Fruit fly (Drosophila melanogaster) whole organism, embryonic: Measurements from ENCODE around the gene Elp5.

Experiments
- Awh ChIP-seq: fragments of 200-800 bp; sonication (Bioruptor generic); IDR thresholded peaks from 2 replicates; pipeline ENCODE4, ENCODE4 v1.3.6; 2022; ENCODE audit warnings: missing biosample characterization, missing genetic modification characterization
- Blimp-1 ChIP-seq: fragments of 200-800 bp; sonication (Bioruptor generic); optimal IDR thresholded peaks from 3 replicates; lab custom pipeline; 2018; ENCODE audit warnings: missing biosample characterization, missing genetic modification characterization, mild to moderate bottlenecking, moderate library complexity, missing genetic modification reagents
- CG10267 ChIP-seq: fragments of 200-800 bp; sonication (Bioruptor generic); optimal IDR thresholded peaks from 2 replicates; lab custom pipeline; 2018; ENCODE audit warnings: missing biosample characterization, mild to moderate bottlenecking, missing genetic modification characterization, moderate library complexity
- CG10321 ChIP-seq: fragments of 200-800 bp; sonication (Bioruptor generic); IDR thresholded peaks from 2 replicates; pipeline ENCODE4 v1.3.6; 2022; ENCODE audit warnings: missing biosample characterization, missing genetic modification characterization
- CG10979 ChIP-seq: fragments of 200-800 bp; sonication (Bioruptor generic); optimal IDR thresholded peaks from 2 replicates; lab custom pipeline; 2018; ENCODE audit warnings: missing biosample characterization, mild to moderate bottlenecking, missing genetic modification characterization, moderate library complexity
- CG11085 ChIP-seq: fragments of 200-800 bp; sonication (Bioruptor generic); IDR thresholded peaks from 2 replicates; pipeline ENCODE4 v1.3.6; 2022; ENCODE audit warnings: missing biosample characterization, missing genetic modification characterization
- CG11456 ChIP-seq: fragments of 200-800 bp; sonication (Bioruptor generic); IDR thresholded peaks from 3 replicates; pipeline ENCODE4 v1.3.6; 2022; ENCODE audit warnings: missing biosample characterization, missing genetic modification characterization
- CG12236 ChIP-seq: fragments of 200-800 bp; sonication (Bioruptor generic); optimal IDR thresholded peaks from 2 replicates; lab custom pipeline; 2016; ENCODE audit warnings: missing biosample characterization, missing genetic modification characterization
- CG14710 ChIP-seq: fragments of 200-800 bp; sonication (Bioruptor generic); optimal IDR thresholded peaks from 3 replicates; lab custom pipeline; 2019; ENCODE audit warnings: missing biosample characterization, mild to moderate bottlenecking, missing genetic modification characterization, moderate library complexity
- CG15514 ChIP-seq: fragments of 200-800 bp; sonication (Bioruptor generic); optimal IDR thresholded peaks from 3 replicates; lab custom pipeline; 2017; ENCODE audit warnings: missing biosample characterization, missing genetic modification characterization, mild to moderate bottlenecking, moderate library complexity, missing genetic modification reagents
- CG15601 ChIP-seq: fragments of 200-800 bp; sonication (Bioruptor generic); optimal IDR thresholded peaks from 3 replicates; lab custom pipeline; 2019; ENCODE audit warnings: missing biosample characterization, mild to moderate bottlenecking, missing genetic modification characterization, moderate library complexity
- CG16813 ChIP-seq: fragments of 200-800 bp; sonication (Bioruptor generic); IDR thresholded peaks from 3 replicates; pipeline ENCODE4 v1.3.6; 2022; ENCODE audit warnings: missing biosample characterization, missing genetic modification characterization; ENCODE audit not compliant: partially characterized antibody
- CG16815 ChIP-seq: fragments of 200-800 bp; sonication (Bioruptor generic); optimal IDR thresholded peaks from 3 replicates; lab custom pipeline; 2017; ENCODE audit warnings: missing biosample characterization, mild to moderate bottlenecking, missing genetic modification characterization
- CG17829 ChIP-seq: fragments of 200-800 bp; optimal IDR thresholded peaks from 2 replicates; lab custom pipeline; 2019; ENCODE audit warnings: missing biosample characterization, mild to moderate bottlenecking, missing genetic modification characterization, moderate library complexity
- CG1792 ChIP-seq: fragments of 200-800 bp; sonication (Bioruptor generic); optimal IDR thresholded peaks from 2 replicates; lab custom pipeline; 2016; ENCODE audit warnings: missing biosample characterization, missing genetic modification characterization
- CG18262 ChIP-seq: fragments of 200-800 bp; optimal IDR thresholded peaks from 3 replicates; lab custom pipeline; 2019; ENCODE audit warnings: missing biosample characterization, mild to moderate bottlenecking, missing genetic modification characterization, moderate library complexity
- CG2116 ChIP-seq: fragments of 200-800 bp; sonication (Bioruptor generic); optimal IDR thresholded peaks from 3 replicates; lab custom pipeline; 2018; ENCODE audit warnings: missing biosample characterization, mild to moderate bottlenecking, missing genetic modification characterization
- CG2678 ChIP-seq: fragments of 200-800 bp; sonication (Bioruptor generic); optimal IDR thresholded peaks from 3 replicates; lab custom pipeline; 2019; ENCODE audit warnings: missing biosample characterization, mild to moderate bottlenecking, missing genetic modification characterization, moderate library complexity
- CG30020 ChIP-seq: fragments of 200-800 bp; optimal IDR thresholded peaks from 2 replicates; lab custom pipeline; 2019; ENCODE audit warnings: missing biosample characterization, mild to moderate bottlenecking, missing genetic modification characterization, moderate library complexity
- CG5953 ChIP-seq: fragments of 200-800 bp; sonication (Bioruptor generic); IDR thresholded peaks from 2 replicates; pipeline ENCODE4 v1.3.6; 2022; ENCODE audit warnings: missing biosample characterization, missing genetic modification characterization
- CG6765 ChIP-seq: fragments of 200-800 bp; sonication (Bioruptor generic); optimal IDR thresholded peaks from 3 replicates; lab custom pipeline; 2017; ENCODE audit warnings: missing biosample characterization, mild to moderate bottlenecking, missing genetic modification characterization
- Dad ChIP-seq: fragments of 200-800 bp; sonication (Bioruptor generic); optimal IDR thresholded peaks from 3 replicates; lab custom pipeline; 2016; ENCODE audit warnings: missing biosample characterization, missing genetic modification characterization
- Dip2 ChIP-seq: fragments of 200-800 bp; sonication (Bioruptor generic); IDR thresholded peaks from 2 replicates; pipeline ENCODE4 v1.3.6; 2022; ENCODE audit warnings: missing biosample characterization, missing genetic modification characterization
- Kr ChIP-seq: fragments of 200-800 bp; sonication (Bioruptor generic); optimal IDR thresholded peaks from 2 replicates; lab custom pipeline; 2017; ENCODE audit warnings: missing biosample characterization, mild to moderate bottlenecking, missing genetic modification characterization
- Nf-YA ChIP-seq: fragments of 200-800 bp; sonication (Bioruptor generic); IDR thresholded peaks from 2 replicates; pipeline ENCODE4 v1.3.6; 2022; ENCODE audit warnings: missing biosample characterization, missing genetic modification characterization
- Nf-YB ChIP-seq: fragments of 200-800 bp; sonication (Bioruptor generic); optimal IDR thresholded peaks from 3 replicates; lab custom pipeline; 2019; ENCODE audit warnings: missing biosample characterization, mild to moderate bottlenecking, missing genetic modification characterization, moderate library complexity
- Poxn ChIP-seq: fragments of 200-800 bp; sonication (Bioruptor generic); IDR thresholded peaks from 2 replicates; pipeline ENCODE4 v1.3.6; 2022; ENCODE audit warnings: missing biosample characterization, missing genetic modification characterization
- Sox100B ChIP-seq: fragments of 200-800 bp; sonication (Bioruptor generic); optimal IDR thresholded peaks from 3 replicates; lab custom pipeline; 2018; ENCODE audit warnings: missing biosample characterization, mild to moderate bottlenecking, missing genetic modification characterization
- TFAM ChIP-seq: fragments of 200-800 bp; sonication (Bioruptor generic); optimal IDR thresholded peaks from 2 replicates; lab custom pipeline; 2017; ENCODE audit warnings: missing biosample characterization, missing genetic modification characterization, inconsistent platforms
- Taf1 ChIP-seq: fragments of 200-800 bp; sonication (Bioruptor generic); IDR thresholded peaks from 2 replicates; pipeline ENCODE4 v1.3.6; 2022; ENCODE audit warnings: missing biosample characterization, missing genetic modification characterization
- ab ChIP-seq: fragments of 200-800 bp; sonication (Bioruptor generic); optimal IDR thresholded peaks from 2 replicates; lab custom pipeline; 2016; ENCODE audit warnings: missing biosample characterization, missing genetic modification characterization
- al ChIP-seq: fragments of 200-800 bp; sonication (Bioruptor generic); IDR thresholded peaks from 2 replicates; pipeline ENCODE4 v1.3.6; 2022; ENCODE audit warnings: missing biosample characterization, missing genetic modification characterization
- cato ChIP-seq: fragments of 200-800 bp; sonication (Bioruptor generic); optimal IDR thresholded peaks from 2 replicates; lab custom pipeline; 2016; ENCODE audit warnings: missing biosample characterization, missing genetic modification characterization, borderline replicate concordance
- dan ChIP-seq: fragments of 200-800 bp; sonication (Bioruptor generic); IDR thresholded peaks from 2 replicates; pipeline ENCODE4 v1.3.6; 2022; ENCODE audit warnings: missing biosample characterization, missing genetic modification characterization
- dpn ChIP-seq, 2 experiments: fragments of 200-800 bp; sonication (Bioruptor generic); optimal IDR thresholded peaks; 3 replicates each; lab custom pipeline; 2016; ENCODE audit warnings: missing biosample characterization in 2 of 2, missing genetic modification characterization in 2 of 2
- dysf ChIP-seq: fragments of 200-800 bp; sonication (Bioruptor generic); IDR thresholded peaks from 3 replicates; pipeline ENCODE4 v1.3.6; 2022; ENCODE audit warnings: missing biosample characterization, missing genetic modification characterization
- fru ChIP-seq: fragments of >200 bp; optimal IDR thresholded peaks from 2 replicates; lab custom pipeline; 2017
- h ChIP-seq: fragments of >200 bp; optimal IDR thresholded peaks from 2 replicates; lab custom pipeline; 2017
- jing ChIP-seq: fragments of 200-800 bp; sonication (Bioruptor generic); optimal IDR thresholded peaks from 2 replicates; lab custom pipeline; 2018; ENCODE audit warnings: missing biosample characterization, mild to moderate bottlenecking, missing genetic modification characterization
- knrl ChIP-seq: fragments of 200-800 bp; sonication (Bioruptor generic); IDR thresholded peaks from 3 replicates; pipeline ENCODE4 v1.3.6; 2022; ENCODE audit warnings: missing biosample characterization, missing genetic modification characterization; ENCODE audit not compliant: partially characterized antibody
- nerfin-2 ChIP-seq: fragments of 200-800 bp; sonication (Bioruptor generic); IDR thresholded peaks from 2 replicates; pipeline ENCODE4 v1.3.6; 2022; ENCODE audit warnings: missing biosample characterization, missing genetic modification characterization; ENCODE audit not compliant: partially characterized antibody
- pnt ChIP-seq: fragments of 200-800 bp; sonication (Bioruptor generic); optimal IDR thresholded peaks from 3 replicates; lab custom pipeline; 2016; ENCODE audit warnings: missing biosample characterization, missing genetic modification characterization
- pros ChIP-seq: fragments of 200-800 bp; sonication (Bioruptor generic); optimal IDR thresholded peaks from 3 replicates; lab custom pipeline; 2019; ENCODE audit warnings: missing biosample characterization, mild to moderate bottlenecking, missing genetic modification characterization, moderate library complexity
- salm ChIP-seq: fragments of 200-800 bp; sonication (Bioruptor generic); optimal IDR thresholded peaks from 2 replicates; lab custom pipeline; 2018; ENCODE audit warnings: missing biosample characterization, mild to moderate bottlenecking, missing genetic modification characterization
- scrt ChIP-seq: fragments of 200-800 bp; sonication (Bioruptor generic); optimal IDR thresholded peaks from 2 replicates; lab custom pipeline; 2018; ENCODE audit warnings: missing biosample characterization, mild to moderate bottlenecking, missing genetic modification characterization, moderate library complexity
- sd ChIP-seq: fragments of 200-800 bp; sonication (Bioruptor generic); optimal IDR thresholded peaks from 3 replicates; lab custom pipeline; 2018; ENCODE audit warnings: missing biosample characterization, mild to moderate bottlenecking, missing genetic modification characterization, moderate library complexity
- sim ChIP-seq: fragments of 200-800 bp; sonication (Bioruptor generic); IDR thresholded peaks from 2 replicates; pipeline ENCODE4 v1.3.6; 2022; ENCODE audit warnings: missing biosample characterization, missing genetic modification characterization
- sna ChIP-seq: fragments of 200-800 bp; sonication (Bioruptor generic); IDR thresholded peaks from 2 replicates; pipeline ENCODE4 v1.3.6; 2022; ENCODE audit warnings: missing biosample characterization, missing genetic modification characterization; ENCODE audit not compliant: partially characterized antibody
- stc ChIP-seq: fragments of 200-800 bp; sonication (Bioruptor generic); IDR thresholded peaks from 2 replicates; pipeline ENCODE4 v1.3.6; 2022; ENCODE audit warnings: missing biosample characterization, missing genetic modification characterization
- tap ChIP-seq: fragments of 200-800 bp; optimal IDR thresholded peaks from 3 replicates; lab custom pipeline; 2019; ENCODE audit warnings: missing biosample characterization, mild to moderate bottlenecking, missing genetic modification characterization, moderate library complexity

Gene Elp5

dm6 chr3L:2265692-2266444 lies 8.6 kb downstream of the Elp5 start, which contains the start of the genes ecd and CG13806 (continued):
- TF ChIP-seq pnt (GFP tag; lab: Kevin White, UChicago) (peak; percentile 4), CG6765 (GFP tag; lab: Kevin White, UChicago) (no peak), h (lab: Kevin White, UChicago) (no peak), ab (GFP tag; lab: Kevin White, UChicago) (no peak), Awh (GFP tag; lab: Robert Waterston, UW) (no peak), fru (lab: Kevin White, UChicago) (no peak), CG2116 (peak; percentile 49), CG17829 (tag; lab: Kevin White, UChicago) (no peak), pros (no peak), jing (GFP tag; lab: Kevin White, UChicago) (no peak), dan (GFP tag; lab: Robert Waterston, UW) (no peak), CG1792 (GFP tag; lab: Kevin White, UChicago) (no peak), dpn (GFP tag; optimal IDR thresholded peaks at IDR 0.05; lab: Kevin White, UChicago) (peak; percentile 24 to 54), CG30020 (tag; lab: Kevin White, UChicago) (peak; percentile 57), CG16813 (peak; percentile 96), CG11085 (no peak), CG2678 (tag; lab: Kevin White, UChicago) (no peak), CG18262 (no peak), CG5953 (no peak), nerfin-2 (GFP tag; lab: Robert Waterston, UW) (peak; percentile 76), scrt (GFP tag; lab: Kevin White, UChicago) (no peak), stc (no peak), CG15514 (GFP tag; lab: Kevin White, UChicago) (peak; percentile 75), CG12236 (GFP tag; lab: Kevin White, UChicago) (no peak), CG11456 (peak; percentile 73), cato (GFP tag; lab: Kevin White, UChicago) (no peak), CG16815 (no peak), Nf-YA (GFP tag; lab: Robert Waterston, UW) (no peak), CG15601 (tag; lab: Kevin White, UChicago) (peak; percentile 16), knrl (GFP tag; lab: Robert Waterston, UW) (peak; percentile 97), CG10321 (GFP tag; lab: Robert Waterston, UW) (no peak), al (GFP tag; lab: Robert Waterston, UW) (peak; percentile 29; the same call in 1 of the 2 replicates), Dad (GFP tag; lab: Kevin White, UChicago) (peak; percentile 25), Poxn (GFP tag; lab: Robert Waterston, UW) (no peak), sna (GFP tag; lab: Robert Waterston, UW) (peak; percentile 92), Dip2 (GFP tag; lab: Robert Waterston, UW) (no peak), Kr (GFP tag; lab: Kevin White, UChicago) (no peak), salm (tag; lab: Kevin White, UChicago) (no peak), Sox100B (GFP tag; lab: Kevin White, UChicago) (no peak), CG10267 (no peak), sim (GFP tag; lab: Robert Waterston, UW) (no peak), tap (tag; lab: Kevin White, UChicago) (no peak), Nf-YB (GFP tag; lab: Kevin White, UChicago) (no peak), CG14710 (tag; lab: Kevin White, UChicago) (peak; percentile 73), CG10979 (tag; lab: Kevin White, UChicago) (peak; percentile 2), Blimp-1 (GFP tag; lab: Kevin White, UChicago) (no peak), TFAM (GFP tag; lab: Kevin White, UChicago) (no peak), Taf1 (GFP tag; lab: Robert Waterston, UW) (no peak; the same call in 1 of the 2 replicates), sd (tag; lab: Kevin White, UChicago) (no peak), dysf (GFP tag; lab: Robert Waterston, UW) (peak; percentile 35; the same call in 1 of the 3 replicates)
